Fruit fly (Drosophila melanogaster) whole organism, adult: ENCODE measurements around the gene NimB2.
A peak's percentile ranks its signal among the peaks of the same experiment; 100 is the strongest.

Source experiments
- CG11617 ChIP-seq: fragments of 200-800 bp; sonication (Bioruptor generic); optimal IDR thresholded peaks from 2 replicates; lab custom pipeline; 2017; ENCODE audit warnings: mild to moderate bottlenecking, missing biosample characterization, missing genetic modification reagents, missing genetic modification characterization
- CG12768 ChIP-seq: fragments of 200-800 bp; sonication (Bioruptor generic); optimal IDR thresholded peaks from 2 replicates; lab custom pipeline; 2017; ENCODE audit warnings: missing biosample characterization, missing genetic modification characterization, mild to moderate bottlenecking, moderate library complexity, missing genetic modification reagents
- CG14711 ChIP-seq: fragments of 200-800 bp; sonication (Bioruptor generic); optimal IDR thresholded peaks from 2 replicates; lab custom pipeline; 2018; ENCODE audit warnings: missing biosample characterization, mild to moderate bottlenecking, missing genetic modification characterization, moderate library complexity
- CG1620 ChIP-seq: fragments of 200-800 bp; sonication (Bioruptor generic); optimal IDR thresholded peaks from 2 replicates; lab custom pipeline; 2016; ENCODE audit warnings: missing biosample characterization, missing genetic modification characterization
- CG33017 ChIP-seq: fragments of 200-800 bp; sonication (Bioruptor generic); optimal IDR thresholded peaks from 2 replicates; lab custom pipeline; 2018; ENCODE audit warnings: missing biosample characterization, mild to moderate bottlenecking, missing genetic modification characterization, moderate library complexity
- CG5204 ChIP-seq: fragments of 200-800 bp; sonication (Bioruptor generic); optimal IDR thresholded peaks from 2 replicates; lab custom pipeline; 2016; ENCODE audit warnings: missing biosample characterization, missing genetic modification characterization
- CG7045 ChIP-seq: fragments of 200-800 bp; sonication (Bioruptor generic); optimal IDR thresholded peaks from 2 replicates; lab custom pipeline; 2017; ENCODE audit warnings: missing biosample characterization, mild to moderate bottlenecking, missing genetic modification characterization
- Clk ChIP-seq: fragments of 200-800 bp; sonication (Bioruptor generic); optimal IDR thresholded peaks from 2 replicates; lab custom pipeline; 2017; ENCODE audit warnings: missing biosample characterization, missing genetic modification characterization
- Crg-1 ChIP-seq: fragments of 200-800 bp; sonication (Bioruptor generic); optimal IDR thresholded peaks from 2 replicates; lab custom pipeline; 2016; ENCODE audit warnings: missing biosample characterization, missing genetic modification characterization
- Hr96 ChIP-seq: fragments of 200-800 bp; sonication (Bioruptor generic); optimal IDR thresholded peaks from 2 replicates; lab custom pipeline; 2016; ENCODE audit warnings: missing biosample characterization, missing genetic modification characterization
- Mnt ChIP-seq: fragments of 200-800 bp; sonication (Bioruptor generic); optimal IDR thresholded peaks from 2 replicates; lab custom pipeline; 2016; ENCODE audit warnings: missing biosample characterization, mild to moderate bottlenecking, missing genetic modification characterization
- bab1 ChIP-seq: fragments of 200-800 bp; sonication (Bioruptor generic); optimal IDR thresholded peaks from 3 replicates; lab custom pipeline; 2019; ENCODE audit warnings: missing biosample characterization, mild to moderate bottlenecking, missing genetic modification characterization, moderate library complexity
- cic ChIP-seq: fragments of 200-800 bp; sonication (Bioruptor generic); optimal IDR thresholded peaks from 2 replicates; lab custom pipeline; 2017; ENCODE audit warnings: missing biosample characterization, mild to moderate bottlenecking, missing genetic modification characterization, moderate library complexity
- cnc ChIP-seq, 2 experiments: fragments of >200 bp; optimal IDR thresholded peaks; 2 replicates each; lab custom pipeline; 2017
- kay ChIP-seq: fragments of 200-800 bp; sonication (Bioruptor generic); peaks from one replicate; lab custom pipeline; 2016; ENCODE audit warnings: missing biosample characterization, missing genetic modification characterization, borderline replicate concordance
- ovo ChIP-seq: fragments of 200-800 bp; sonication (Bioruptor generic); optimal IDR thresholded peaks from 2 replicates; lab custom pipeline; 2016; ENCODE audit warnings: missing biosample characterization, missing genetic modification characterization
- pad ChIP-seq: fragments of 200-800 bp; sonication (Bioruptor generic); optimal IDR thresholded peaks from 3 replicates; lab custom pipeline; 2017; ENCODE audit warnings: missing biosample characterization, missing genetic modification characterization, mild to moderate bottlenecking, moderate library complexity, missing genetic modification reagents
- tj ChIP-seq: fragments of 200-800 bp; sonication (Bioruptor generic); optimal IDR thresholded peaks from 3 replicates; lab custom pipeline; 2017; ENCODE audit warnings: missing biosample characterization, mild to moderate bottlenecking, missing genetic modification characterization, moderate library complexity
- toe ChIP-seq: fragments of 200-800 bp; sonication (Bioruptor generic); optimal IDR thresholded peaks from 2 replicates; lab custom pipeline; 2016; ENCODE audit warnings: missing biosample characterization, missing genetic modification characterization

NimB2 gene

DNA sequence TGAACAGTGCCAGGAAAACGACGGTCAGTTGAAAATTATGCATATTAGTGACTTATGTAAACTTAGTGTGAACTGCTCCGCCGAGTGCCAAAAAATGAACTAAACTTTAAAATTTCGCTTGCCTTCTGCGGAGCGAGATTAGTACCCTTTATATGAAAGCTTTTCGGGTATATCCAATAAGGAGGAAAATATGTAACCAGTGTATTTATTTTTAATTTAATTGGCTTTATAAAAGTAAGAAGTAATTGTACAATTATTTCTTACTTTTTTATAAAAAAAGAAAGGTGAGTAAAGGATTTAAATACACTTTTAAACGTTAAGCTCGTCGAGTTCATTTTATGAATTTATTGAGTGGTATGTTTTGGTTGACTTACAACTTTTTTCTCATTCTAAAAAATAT is 6.0 kb upstream of the NimB2 start, which contains the start of gene He:
Gene He, minus strand, starts transcription at position 101 of the 400 bp plus-strand sequence.
- TF ChIP-seq CG7045 (GFP tag; lab: Kevin White, UChicago) (no peak), CG1620 (GFP tag; lab: Kevin White, UChicago) (no peak), Clk (GFP tag; lab: Kevin White, UChicago) (no peak), CG11617 (GFP tag; lab: Kevin White, UChicago) (no peak), CG33017 (tag; lab: Kevin White, UChicago) (no peak), cic (GFP tag; lab: Kevin White, UChicago) (no peak), Mnt (GFP tag; lab: Kevin White, UChicago) (no peak), pad (no peak), Hr96 (GFP tag; lab: Kevin White, UChicago) (no peak), CG5204 (GFP tag; lab: Kevin White, UChicago) (no peak), cnc (optimal IDR thresholded peaks at IDR 0.05; lab: Kevin White, UChicago) (no peak), toe (GFP tag; lab: Kevin White, UChicago) (no peak), Crg-1 (GFP tag; lab: Kevin White, UChicago) (no peak), kay (GFP tag; lab: Kevin White, UChicago) (no peak), CG14711 (tag; lab: Kevin White, UChicago) (no peak), bab1 (GFP tag; lab: Kevin White, UChicago) (no peak)

DNA sequence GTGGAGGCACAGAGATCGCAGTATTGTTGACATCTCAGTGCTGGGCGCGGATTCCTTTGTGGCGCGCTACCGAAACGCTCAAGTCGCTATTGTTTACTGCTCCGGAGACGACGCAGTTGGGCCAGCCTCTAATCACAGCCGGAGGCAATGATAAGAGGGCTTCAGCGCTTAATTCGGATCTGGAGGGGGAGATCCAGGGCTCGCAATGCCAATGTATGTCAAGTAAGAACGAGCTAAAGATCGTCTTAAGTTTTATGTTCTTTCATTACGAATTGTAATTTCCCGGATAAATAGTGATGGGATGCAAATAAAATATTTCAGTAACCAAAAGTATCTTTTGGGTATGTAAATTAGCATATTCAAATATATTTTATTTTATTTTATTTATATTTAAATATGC is 3.1 kb upstream of the NimB2 start, which contains the start of the genes NimB4 and NimB5:
Gene NimB4, minus strand, starts transcription at position 101 of the 400 bp plus-strand sequence.
Gene NimB5, plus strand, starts transcription at position 302 of the 400 bp plus-strand sequence.
- no peak for TF ChIP-seq kay (GFP tag; lab: Kevin White, UChicago)
- TF ChIP-seq CG5204 (GFP tag; lab: Kevin White, UChicago), result no peak
- TF ChIP-seq tj (GFP tag; lab: Kevin White, UChicago), result no peak
- TF ChIP-seq Clk (GFP tag; lab: Kevin White, UChicago), result no peak
- TF ChIP-seq cnc (optimal IDR thresholded peaks at IDR 0.05; lab: Kevin White, UChicago), result no peak

DNA sequence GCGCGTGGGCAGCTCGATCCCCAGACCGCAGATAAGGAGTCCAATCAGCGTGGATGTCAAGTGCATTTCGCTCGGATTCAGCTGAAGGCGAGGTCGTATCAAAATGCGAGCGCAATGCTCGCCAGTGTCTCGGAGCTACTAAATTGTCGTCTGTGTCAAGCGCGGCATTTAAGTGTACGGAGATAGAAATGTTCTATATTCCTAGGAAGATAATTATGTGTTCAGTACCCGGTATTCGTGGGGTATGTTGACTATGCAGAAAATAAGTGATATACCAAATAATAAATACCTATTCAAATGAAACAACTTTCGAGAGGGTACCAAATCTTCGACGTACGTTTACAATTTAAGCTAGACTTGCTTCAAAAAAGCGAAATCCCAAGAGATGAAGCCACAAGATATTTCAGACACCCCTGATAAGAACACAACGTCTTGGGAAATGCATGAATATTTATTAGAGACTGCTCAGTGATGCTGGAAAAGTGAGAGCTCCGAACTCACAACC is 1.1 kb upstream of the NimB2 start, which contains the start of gene NimB3:
Gene NimB3, minus strand, starts transcription at position 140 of the 505 bp plus-strand sequence.
- no peak for TF ChIP-seq CG33017 (tag; lab: Kevin White, UChicago)
- no peak for TF ChIP-seq cnc (optimal IDR thresholded peaks at IDR 0.05; lab: Kevin White, UChicago)
- no peak for TF ChIP-seq toe (GFP tag; lab: Kevin White, UChicago)

dm6 chr2L:13963467-13964122 is 3.2 kb downstream of the NimB2 start, which contains the start of gene NimB1:
Gene NimB1 (plus strand): TSS chr2L:13963507.
- TF ChIP-seq cic (GFP tag; lab: Kevin White, UChicago) (peak; percentile 41), CG14711 (tag; lab: Kevin White, UChicago) (no peak), Mnt (GFP tag; lab: Kevin White, UChicago) (no peak), cnc (optimal IDR thresholded peaks at IDR 0.05; lab: Kevin White, UChicago) (no peak)

dm6 chr2L:13960399-13960798 is 6.4 kb downstream of the NimB2 start:
- TF ChIP-seq CG1620 (GFP tag; lab: Kevin White, UChicago), result no peak
- TF ChIP-seq CG7045 (GFP tag; lab: Kevin White, UChicago), result no peak
- TF ChIP-seq tj (GFP tag; lab: Kevin White, UChicago), result no peak
- TF ChIP-seq Clk (GFP tag; lab: Kevin White, UChicago), result no peak
- no peak for TF ChIP-seq pad
- TF ChIP-seq kay (GFP tag; lab: Kevin White, UChicago), result no peak
- TF ChIP-seq CG33017 (tag; lab: Kevin White, UChicago), result no peak

DNA sequence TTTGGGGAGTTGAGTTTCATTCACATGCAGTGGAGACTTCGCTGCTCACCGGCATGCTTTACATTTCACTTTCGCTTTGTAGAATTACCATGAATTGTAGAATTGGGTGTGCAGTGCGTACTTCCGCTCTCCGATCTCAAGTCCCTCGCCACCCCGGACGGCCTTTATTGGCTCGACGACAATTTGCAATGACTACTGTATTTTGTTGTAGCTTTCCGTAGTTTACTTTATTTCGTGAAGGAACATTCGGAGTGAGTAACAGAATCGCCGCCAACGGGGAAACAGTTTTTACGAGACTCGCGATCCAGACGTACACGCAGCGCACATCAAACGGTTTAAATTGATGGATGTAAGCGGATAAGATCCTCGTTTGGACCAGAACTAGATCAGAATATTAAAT is 9.6 kb downstream of the NimB2 start, which contains the start of gene NimA:
Gene NimA, plus strand, starts transcription at position 301 of the 400 bp plus-strand sequence.
- TF ChIP-seq Mnt (GFP tag; lab: Kevin White, UChicago), result no peak
- TF ChIP-seq CG33017 (tag; lab: Kevin White, UChicago), result no peak
- TF ChIP-seq tj (GFP tag; lab: Kevin White, UChicago), result no peak
- TF ChIP-seq toe (GFP tag; lab: Kevin White, UChicago), result no peak
- TF ChIP-seq Crg-1 (GFP tag; lab: Kevin White, UChicago), result no peak
- TF ChIP-seq kay (GFP tag; lab: Kevin White, UChicago), result no peak
- no peak for TF ChIP-seq CG11617 (GFP tag; lab: Kevin White, UChicago)
- TF ChIP-seq Clk (GFP tag; lab: Kevin White, UChicago), result no peak
- no peak for TF ChIP-seq pad

- TF ChIP-seq CG1620 (GFP tag; lab: Kevin White, UChicago) (no peak), cic (GFP tag; lab: Kevin White, UChicago) (no peak)
Measured at dm6 chr2L:13955775-13956174, 11.0 kb downstream of the NimB2 start.

- TF ChIP-seq CG1620 (GFP tag; lab: Kevin White, UChicago) (no peak), ovo (no peak), Mnt (GFP tag; lab: Kevin White, UChicago) (no peak), CG12768 (no peak), Clk (GFP tag; lab: Kevin White, UChicago) (no peak), cic (GFP tag; lab: Kevin White, UChicago) (no peak), bab1 (GFP tag; lab: Kevin White, UChicago) (no peak)
Measured at dm6 chr2L:13949789-13950188, 17.0 kb downstream of the NimB2 start.
